Fruit fly (Drosophila melanogaster): ENCODE results near the gene nan.

DNA sequence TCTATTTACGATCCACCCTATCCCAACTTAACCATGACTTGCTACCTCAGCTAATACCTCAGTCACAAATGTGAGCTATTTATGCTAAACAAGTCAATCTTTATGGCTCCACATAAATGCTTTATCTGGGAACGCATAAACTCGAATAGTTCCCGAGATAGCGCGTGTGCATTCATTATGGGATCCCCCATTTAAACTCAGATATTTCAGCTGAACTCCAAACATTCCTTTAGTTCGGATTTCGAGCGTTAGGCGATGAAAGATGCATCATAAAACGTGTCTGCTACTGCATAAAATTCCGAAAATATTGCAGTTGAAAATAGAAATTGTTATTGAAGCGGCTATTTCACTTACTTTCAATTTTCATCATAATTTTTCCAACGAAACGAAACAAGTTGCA lies 34.0 kb upstream of the nan start:
- no peak for TF ChIP-seq cic (GFP tag; optimal IDR thresholded peaks at IDR 0.05)
- no peak for TF ChIP-seq CG33017 (tag; optimal IDR thresholded peaks at IDR 0.05)
- TF ChIP-seq CG1620 (GFP tag; optimal IDR thresholded peaks at IDR 0.05) = no peak
